Worm (Caenorhabditis elegans): ENCODE data around the gene Y54F10BM.13.

DNA sequence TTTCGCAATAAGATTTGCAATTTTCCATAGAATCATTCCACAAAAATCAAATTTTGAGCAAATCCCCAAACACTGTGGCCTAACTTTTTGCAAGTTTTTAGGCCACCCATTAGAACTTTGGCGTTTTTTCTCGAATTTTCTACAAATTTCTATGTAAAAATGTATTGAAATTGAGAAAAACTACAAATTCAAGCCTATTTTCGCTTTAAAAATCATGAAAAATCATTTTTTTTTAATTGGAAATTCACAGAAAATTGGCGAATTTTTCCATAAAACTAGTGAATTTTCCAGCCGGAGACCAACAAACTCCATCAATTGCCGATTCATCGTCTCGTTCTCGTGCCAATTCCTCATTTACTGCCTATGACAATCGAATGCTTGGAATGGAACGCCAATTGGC, 19.1 kb upstream of the Y54F10BM.13 start:
- TF ChIP-seq dao-5 (tag; optimal IDR thresholded peaks at IDR 0.05) (no peak), W03F9.2 (tag; optimal IDR thresholded peaks at IDR 0.05) (no peak), him-1 (tag; optimal IDR thresholded peaks at IDR 0.05) (no peak)

All from whole organism, L4/young adult.